Worm (Caenorhabditis elegans) whole organism, midembryonic: Measurements from ENCODE around the gene col-108.
"Not testable (repeated sequence)": the region's sequence is repeated elsewhere in the genome, so short reads cannot be mapped to it uniquely, and the experiment has no call there.

Experiments
- cog-1 ChIP-seq: sonication (generic microtip); optimal IDR thresholded peaks from 2 replicates; lab custom pipeline; 2016; ENCODE audit warnings: missing genetic modification characterization, missing compliant biosample characterization
- flt-1 ChIP-seq: fragments of 200-800 bp; sonication (Bioruptor generic); IDR thresholded peaks from 2 replicates; pipeline ENCODE4 v1.3.6; 2022; ENCODE audit warnings: missing genetic modification characterization, missing compliant biosample characterization
- klf-2 ChIP-seq: fragments of 200-800 bp; sonication (Bioruptor generic); conservative IDR thresholded peaks from 2 replicates; pipeline ENCODE4 v1.3.6; 2022; ENCODE audit warnings: missing genetic modification reagents, missing genetic modification characterization, missing compliant biosample characterization
- med-1 ChIP-seq: sonication (generic microtip); optimal IDR thresholded peaks from 2 replicates; lab custom pipeline; 2017; ENCODE audit warnings: missing genetic modification characterization, mild to moderate bottlenecking, missing compliant biosample characterization, antibody characterized with exemption, missing genetic modification reagents; ENCODE audit not compliant: insufficient read depth
- ref-1 ChIP-seq: fragments of 200-800 bp; sonication (Bioruptor generic); conservative IDR thresholded peaks from 2 replicates; pipeline ENCODE4 v1.3.6; 2022; ENCODE audit warnings: missing genetic modification reagents, missing genetic modification characterization, missing compliant biosample characterization
- tab-1 ChIP-seq: fragments of 200-800 bp; sonication (Bioruptor generic); IDR thresholded peaks from 2 replicates; pipeline ENCODE4 v1.3.6; 2022; ENCODE audit warnings: missing genetic modification characterization, missing compliant biosample characterization
- ztf-23 ChIP-seq: fragments of 200-800 bp; sonication (Bioruptor generic); IDR thresholded peaks from 2 replicates; pipeline ENCODE4 v1.3.6; 2022; ENCODE audit warnings: missing genetic modification reagents, missing genetic modification characterization, missing compliant biosample characterization
- ztf-29 ChIP-seq: fragments of 200-800 bp; sonication (Bioruptor generic); IDR thresholded peaks from 2 replicates; pipeline ENCODE4 v1.3.6; 2022; ENCODE audit warnings: missing genetic modification reagents, missing genetic modification characterization, missing compliant biosample characterization

ce11 chrIV:1722463-1722862 lies 45.9 kb upstream of the col-108 start:
- TF ChIP-seq flt-1 (GFP tag; lab: Robert Waterston, UW); med-1 (GFP tag; lab: Kevin White, UChicago); cog-1; tab-1; ref-1 (GFP tag; lab: Robert Waterston, UW); ztf-29: not testable (repeated sequence)
- TF ChIP-seq ztf-23 (GFP tag; lab: Robert Waterston, UW), result 0 out of 2 replicates have a peak, but pooled peaks have one; percentile 32
- TF ChIP-seq klf-2 (GFP tag; lab: Robert Waterston, UW), result peak; percentile 54; the same call in 1 of the 2 replicates
